Worm (Caenorhabditis elegans): ENCODE results near the gene F48G7.5.

Gene F48G7.5

DNA sequence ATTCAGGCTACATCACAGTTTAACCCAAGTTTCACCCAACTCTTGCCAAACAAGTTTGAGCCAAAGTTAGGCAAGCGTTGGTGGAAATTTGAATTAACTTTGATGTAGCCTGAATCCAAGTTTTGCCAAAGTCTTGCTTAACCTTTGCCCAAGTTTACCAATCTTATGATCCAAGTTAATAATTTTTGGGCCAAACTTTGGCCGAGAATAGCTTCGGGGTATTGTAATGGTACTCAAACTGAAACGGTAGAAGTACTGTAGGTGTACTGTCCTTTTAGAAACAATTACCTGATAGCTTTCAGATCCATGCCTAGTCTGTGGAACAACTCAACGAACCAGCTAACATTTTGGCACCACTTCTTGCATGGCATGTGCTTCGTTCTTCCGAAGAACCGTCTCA is 22.5 kb downstream of the F48G7.5 start, which contains the start of gene nhr-251:
Gene nhr-251, plus strand, starts transcription at position 301 of the 400 bp plus-strand sequence.
- TF ChIP-seq tab-1 (GFP tag; IDR thresholded peaks at IDR 0.05) (no peak), cog-1 (tag; optimal IDR thresholded peaks at IDR 0.05) (no peak), flt-1 (GFP tag; IDR thresholded peaks at IDR 0.05) (no peak), ref-1 (GFP tag; conservative IDR thresholded peaks at IDR 0.05) (no peak), T22C8.4 (GFP tag; IDR thresholded peaks at IDR 0.05) (no peak), med-1 (GFP tag; optimal IDR thresholded peaks at IDR 0.05; ENCODE audit: insufficient read depth) (no peak), ztf-29 (GFP tag; IDR thresholded peaks at IDR 0.05) (no peak), klf-2 (GFP tag; conservative IDR thresholded peaks at IDR 0.05) (no peak)

DNA sequence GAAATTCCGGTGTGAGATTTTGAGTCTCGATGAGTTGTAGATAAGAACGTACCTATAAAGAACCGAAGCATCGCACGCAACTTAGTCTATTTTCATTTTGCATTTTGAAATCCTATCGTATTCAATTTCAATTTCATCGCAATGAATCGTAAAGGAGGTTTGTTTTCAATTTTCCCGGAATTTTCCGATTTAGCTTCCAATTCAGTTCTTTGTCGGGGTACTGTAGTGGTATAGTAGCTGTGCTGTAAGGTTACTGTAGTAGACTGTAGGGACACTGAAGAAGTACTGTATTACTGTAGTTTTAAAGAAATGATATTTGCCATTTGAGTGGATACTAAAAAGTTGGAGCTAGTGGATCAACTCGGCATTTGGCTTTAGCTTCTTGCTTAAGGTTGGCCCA is 23.0 kb downstream of the F48G7.5 start:
- no peak for TF ChIP-seq ztf-23 (GFP tag; IDR thresholded peaks at IDR 0.05)
- TF ChIP-seq T22C8.4 (GFP tag; IDR thresholded peaks at IDR 0.05): no peak
- no peak for TF ChIP-seq flt-1 (GFP tag; IDR thresholded peaks at IDR 0.05)
- TF ChIP-seq tab-1 (GFP tag; IDR thresholded peaks at IDR 0.05): no peak
- TF ChIP-seq cog-1 (tag; optimal IDR thresholded peaks at IDR 0.05): no peak
- no peak for TF ChIP-seq ztf-29 (GFP tag; IDR thresholded peaks at IDR 0.05)
- no peak for TF ChIP-seq ref-1 (GFP tag; conservative IDR thresholded peaks at IDR 0.05)
- TF ChIP-seq klf-2 (GFP tag; conservative IDR thresholded peaks at IDR 0.05): no peak
- TF ChIP-seq med-1 (GFP tag; optimal IDR thresholded peaks at IDR 0.05; ENCODE audit: insufficient read depth): no peak

DNA sequence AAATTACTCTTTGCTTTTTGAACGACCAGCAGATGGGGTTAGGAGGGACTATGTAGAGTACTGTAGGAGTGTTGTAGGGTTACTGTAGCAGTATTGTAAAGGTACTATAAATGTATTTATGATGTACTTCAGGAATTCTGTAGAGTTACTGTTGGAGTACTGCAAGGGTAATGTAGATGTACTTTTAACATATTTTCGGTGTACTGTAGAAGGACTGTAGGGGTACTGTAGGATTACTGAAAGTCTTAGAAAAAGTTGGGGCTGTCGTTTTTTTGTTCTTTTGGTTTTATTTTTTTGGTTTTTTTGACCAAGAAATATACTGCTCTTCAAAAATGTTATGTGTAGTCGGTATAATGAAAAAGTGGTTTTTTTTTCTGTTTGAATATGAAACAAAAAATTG is 24.1 kb downstream of the F48G7.5 start:
- TF ChIP-seq ref-1 (GFP tag; conservative IDR thresholded peaks at IDR 0.05) (no peak), T22C8.4 (GFP tag; IDR thresholded peaks at IDR 0.05) (no peak), tab-1 (GFP tag; IDR thresholded peaks at IDR 0.05) (no peak), klf-2 (GFP tag; conservative IDR thresholded peaks at IDR 0.05) (no peak), ztf-23 (GFP tag; IDR thresholded peaks at IDR 0.05) (no peak), cog-1 (tag; optimal IDR thresholded peaks at IDR 0.05) (no peak), med-1 (GFP tag; optimal IDR thresholded peaks at IDR 0.05; ENCODE audit: insufficient read depth) (no peak), flt-1 (GFP tag; IDR thresholded peaks at IDR 0.05) (no peak), ztf-29 (GFP tag; IDR thresholded peaks at IDR 0.05) (no peak)

DNA sequence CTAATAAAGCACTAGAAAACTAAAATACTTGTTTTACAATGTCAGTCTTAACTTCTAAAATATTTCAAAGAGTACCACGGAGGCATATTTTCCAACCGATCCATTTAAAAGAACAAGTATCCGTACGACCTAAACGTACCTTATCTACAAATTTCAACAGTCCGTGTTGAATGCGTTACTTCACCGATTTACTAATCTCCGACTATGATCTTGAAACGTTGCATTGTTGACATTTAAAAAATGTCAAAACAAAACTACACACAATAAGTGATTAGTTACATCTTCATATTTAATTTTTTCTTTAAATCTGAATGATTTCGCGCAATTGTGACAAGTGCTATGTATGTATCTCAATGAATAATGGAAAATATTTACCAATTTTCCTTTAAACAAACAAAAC is 24.9 kb downstream of the F48G7.5 start:
- no peak for TF ChIP-seq klf-2 (GFP tag; conservative IDR thresholded peaks at IDR 0.05)
- TF ChIP-seq ztf-23 (GFP tag; IDR thresholded peaks at IDR 0.05): no peak
- TF ChIP-seq T22C8.4 (GFP tag; IDR thresholded peaks at IDR 0.05): no peak
- TF ChIP-seq ref-1 (GFP tag; conservative IDR thresholded peaks at IDR 0.05): no peak
- no peak for TF ChIP-seq flt-1 (GFP tag; IDR thresholded peaks at IDR 0.05)
- TF ChIP-seq ztf-29 (GFP tag; IDR thresholded peaks at IDR 0.05): no peak
- no peak for TF ChIP-seq tab-1 (GFP tag; IDR thresholded peaks at IDR 0.05)
- no peak for TF ChIP-seq cog-1 (tag; optimal IDR thresholded peaks at IDR 0.05)
- no peak for TF ChIP-seq med-1 (GFP tag; optimal IDR thresholded peaks at IDR 0.05; ENCODE audit: insufficient read depth)

DNA sequence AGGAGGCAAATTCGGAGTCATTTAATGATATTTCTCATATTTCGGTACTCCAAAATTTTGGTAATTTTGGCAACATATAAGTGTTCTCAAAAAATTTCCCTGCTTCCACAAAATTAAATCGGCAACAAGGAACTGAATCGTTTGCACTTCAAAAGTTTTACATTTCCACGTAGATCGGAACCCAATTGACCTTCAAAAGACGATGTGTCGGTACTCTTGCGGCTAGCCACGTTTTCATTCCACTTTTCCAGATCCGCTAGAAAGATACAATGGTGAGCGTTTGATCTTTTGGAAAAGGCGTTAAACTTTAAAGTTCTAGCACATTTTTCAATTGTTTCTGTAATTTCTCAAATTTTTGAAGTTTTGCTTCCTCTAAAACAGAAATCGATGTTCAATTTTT is 25.8 kb downstream of the F48G7.5 start:
- TF ChIP-seq tab-1 (GFP tag; IDR thresholded peaks at IDR 0.05): no peak
- TF ChIP-seq T22C8.4 (GFP tag; IDR thresholded peaks at IDR 0.05): no peak
- no peak for TF ChIP-seq cog-1 (tag; optimal IDR thresholded peaks at IDR 0.05)
- TF ChIP-seq ztf-29 (GFP tag; IDR thresholded peaks at IDR 0.05): no peak
- no peak for TF ChIP-seq med-1 (GFP tag; optimal IDR thresholded peaks at IDR 0.05; ENCODE audit: insufficient read depth)
- TF ChIP-seq ztf-23 (GFP tag; IDR thresholded peaks at IDR 0.05): no peak
- no peak for TF ChIP-seq ref-1 (GFP tag; conservative IDR thresholded peaks at IDR 0.05)
- no peak for TF ChIP-seq flt-1 (GFP tag; IDR thresholded peaks at IDR 0.05)
- no peak for TF ChIP-seq klf-2 (GFP tag; conservative IDR thresholded peaks at IDR 0.05)

DNA sequence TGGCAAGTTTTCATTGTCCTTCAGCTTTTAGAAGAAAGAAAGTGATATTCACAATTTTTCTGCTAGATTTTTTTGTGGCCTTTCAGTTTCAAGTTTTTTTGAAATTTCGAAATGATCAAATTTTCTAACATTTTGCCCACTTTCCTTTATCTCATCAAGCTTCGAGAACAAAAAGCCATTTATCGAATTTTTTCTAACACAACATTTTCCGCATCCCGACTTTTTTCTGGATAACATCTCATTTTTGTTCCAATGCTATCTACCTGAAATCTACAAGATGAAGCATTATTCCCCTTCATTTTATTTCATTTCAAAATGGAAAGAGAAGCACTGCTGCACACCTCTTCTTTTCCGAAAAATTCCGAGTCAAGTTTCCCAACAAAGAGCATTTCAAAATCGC is 29.8 kb downstream of the F48G7.5 start, which contains the start of gene ZK488.5:
Gene ZK488.5, plus strand, starts transcription at position 301 of the 400 bp plus-strand sequence.
- TF ChIP-seq ztf-23 (GFP tag; IDR thresholded peaks at IDR 0.05): no peak

DNA sequence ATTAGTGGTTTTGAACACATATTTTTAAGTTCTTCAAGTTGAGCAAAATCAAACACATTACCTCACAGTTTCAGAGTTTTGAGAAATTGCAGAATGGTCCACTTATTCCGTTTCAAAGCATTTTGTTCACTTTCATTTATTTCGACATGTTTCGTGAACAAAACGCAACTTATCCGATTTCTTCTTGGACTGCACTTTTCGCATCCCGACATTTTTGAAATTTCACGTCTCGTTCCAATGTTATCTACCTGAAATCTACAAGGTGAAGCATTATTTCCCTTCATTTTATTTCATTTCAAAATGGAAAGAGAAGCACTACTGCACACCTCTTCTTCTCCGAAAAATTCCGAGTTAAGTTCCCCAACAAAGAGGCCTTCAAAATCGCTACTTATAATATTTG is 32.6 kb downstream of the F48G7.5 start, which contains the start of gene ZK488.6:
Gene ZK488.6, plus strand, starts transcription at position 301 of the 400 bp plus-strand sequence.
- TF ChIP-seq flt-1 (GFP tag; IDR thresholded peaks at IDR 0.05): no peak
- no peak for TF ChIP-seq ztf-23 (GFP tag; IDR thresholded peaks at IDR 0.05)

DNA sequence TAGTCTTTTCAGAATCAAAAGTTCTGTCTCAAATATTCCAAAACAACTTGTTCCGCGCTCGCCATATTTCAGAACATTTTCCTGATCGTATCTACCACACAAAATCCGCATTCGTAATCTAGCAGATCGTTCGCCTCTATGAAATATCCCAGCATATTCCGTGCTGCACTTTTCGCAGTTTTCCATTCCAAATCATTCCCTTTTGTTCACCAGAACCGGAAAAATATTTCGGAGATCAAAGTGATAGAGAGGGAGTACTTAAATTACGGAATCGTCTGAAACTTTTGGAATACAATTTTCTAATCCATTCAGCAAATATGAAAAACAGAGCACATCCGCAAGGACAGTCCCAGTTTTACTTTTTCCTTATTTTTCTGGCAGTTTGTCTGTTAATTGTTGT is 34.9 kb downstream of the F48G7.5 start, which contains the start of gene K06H6.1:
Gene K06H6.1, plus strand, starts transcription at position 301 of the 400 bp plus-strand sequence.
- TF ChIP-seq klf-2 (GFP tag; conservative IDR thresholded peaks at IDR 0.05) (no peak), flt-1 (GFP tag; IDR thresholded peaks at IDR 0.05) (no peak), T22C8.4 (GFP tag; IDR thresholded peaks at IDR 0.05) (no peak), tab-1 (GFP tag; IDR thresholded peaks at IDR 0.05) (no peak), ref-1 (GFP tag; conservative IDR thresholded peaks at IDR 0.05) (no peak), ztf-23 (GFP tag; IDR thresholded peaks at IDR 0.05) (no peak), cog-1 (tag; optimal IDR thresholded peaks at IDR 0.05) (no peak), med-1 (GFP tag; optimal IDR thresholded peaks at IDR 0.05; ENCODE audit: insufficient read depth) (no peak), ztf-29 (GFP tag; IDR thresholded peaks at IDR 0.05) (no peak)

DNA sequence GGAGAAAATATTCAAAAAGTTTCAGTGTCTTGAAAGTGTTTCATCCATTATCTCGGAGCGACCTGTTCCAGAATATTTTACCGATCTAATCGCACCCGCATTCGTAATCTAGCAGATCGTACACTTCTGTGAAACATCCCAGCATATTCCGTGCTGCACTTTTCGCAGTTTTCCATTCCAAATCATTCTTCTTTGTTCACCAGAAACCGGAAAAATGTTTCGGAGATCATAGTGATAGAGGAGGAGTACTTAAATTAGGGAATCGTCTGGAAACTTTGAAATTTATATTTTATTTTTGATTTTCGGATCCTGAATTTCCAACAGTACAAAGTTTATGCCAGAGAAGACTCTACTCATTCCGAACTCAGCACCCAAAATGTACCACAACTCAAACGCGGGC is 37.3 kb downstream of the F48G7.5 start, which contains the start of gene K06H6.2:
Gene K06H6.2, plus strand, starts transcription at position 301 of the 400 bp plus-strand sequence.
- no peak for TF ChIP-seq cog-1 (tag; optimal IDR thresholded peaks at IDR 0.05)
- no peak for TF ChIP-seq ztf-29 (GFP tag; IDR thresholded peaks at IDR 0.05)
- TF ChIP-seq tab-1 (GFP tag; IDR thresholded peaks at IDR 0.05): no peak
- TF ChIP-seq med-1 (GFP tag; optimal IDR thresholded peaks at IDR 0.05; ENCODE audit: insufficient read depth): no peak
- no peak for TF ChIP-seq ztf-23 (GFP tag; IDR thresholded peaks at IDR 0.05)
- TF ChIP-seq T22C8.4 (GFP tag; IDR thresholded peaks at IDR 0.05): no peak
- TF ChIP-seq flt-1 (GFP tag; IDR thresholded peaks at IDR 0.05): no peak

DNA sequence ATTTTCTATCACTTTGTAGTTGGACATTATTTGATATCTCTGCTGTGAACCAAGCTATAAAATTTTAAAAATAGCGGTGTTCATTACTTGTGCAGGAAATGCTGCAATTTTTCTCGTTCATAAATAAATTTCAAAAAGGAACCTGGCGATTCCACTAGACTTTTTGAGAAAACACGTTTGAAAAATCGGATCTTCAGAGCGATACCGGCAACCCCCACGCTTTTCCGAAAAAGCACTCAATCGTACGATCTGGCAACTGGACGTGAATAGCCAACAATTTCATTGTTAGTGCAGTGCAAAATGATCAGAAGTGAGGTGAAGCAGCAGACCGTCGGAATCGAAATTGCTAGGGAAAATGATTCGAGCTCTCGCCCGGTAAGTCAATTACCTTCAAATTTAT is 41.1 kb downstream of the F48G7.5 start, which contains the start of gene nstp-7:
Gene nstp-7, plus strand, starts transcription at position 301 of the 400 bp plus-strand sequence.
- TF ChIP-seq tab-1 (GFP tag; IDR thresholded peaks at IDR 0.05): no peak
- TF ChIP-seq klf-2 (GFP tag; conservative IDR thresholded peaks at IDR 0.05): no peak
- TF ChIP-seq cog-1 (tag; optimal IDR thresholded peaks at IDR 0.05): no peak
- TF ChIP-seq T22C8.4 (GFP tag; IDR thresholded peaks at IDR 0.05): no peak
- TF ChIP-seq flt-1 (GFP tag; IDR thresholded peaks at IDR 0.05): no peak
- TF ChIP-seq ztf-29 (GFP tag; IDR thresholded peaks at IDR 0.05): no peak
- TF ChIP-seq ref-1 (GFP tag; conservative IDR thresholded peaks at IDR 0.05): no peak
- no peak for TF ChIP-seq med-1 (GFP tag; optimal IDR thresholded peaks at IDR 0.05; ENCODE audit: insufficient read depth)
- no peak for TF ChIP-seq ztf-23 (GFP tag; IDR thresholded peaks at IDR 0.05)
